Worm (Caenorhabditis elegans): ENCODE results near the gene fkb-4.

DNA sequence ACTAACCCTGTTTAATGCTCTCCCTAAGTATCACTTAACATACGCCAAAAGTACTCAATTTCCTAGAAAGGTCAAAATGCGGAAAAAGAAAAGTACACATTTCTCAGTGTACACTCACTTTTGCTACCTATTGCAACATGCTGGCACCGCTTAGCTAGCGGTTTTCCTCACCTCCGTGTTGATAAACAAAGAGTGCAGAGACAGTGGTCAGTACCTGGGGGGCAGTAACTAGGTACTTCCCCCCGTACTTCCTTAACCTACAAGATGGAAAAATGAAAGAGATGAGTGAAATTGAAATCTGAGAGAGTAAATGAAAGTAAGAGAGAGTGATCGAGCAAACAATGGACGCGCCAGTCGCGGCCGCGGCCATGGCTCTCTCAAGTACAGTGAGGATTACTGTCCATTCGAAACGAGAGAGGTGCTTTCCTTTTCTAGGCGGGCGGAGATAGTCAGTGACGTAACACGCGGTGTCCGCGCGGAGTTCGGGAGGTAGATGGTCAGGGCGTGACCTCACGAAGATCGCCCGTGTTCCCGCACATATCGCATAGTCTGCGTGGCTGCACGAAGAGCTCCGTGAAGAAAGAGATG is 50.7 kb downstream of the fkb-4 start, which contains the start of gene cky-1:
- TF ChIP-seq nhr-11 (tag; optimal IDR thresholded peaks at IDR 0.05), result no peak
- TF ChIP-seq sox-4 (tag; optimal IDR thresholded peaks at IDR 0.05), result no peak
- TF ChIP-seq ztf-16 (tag; optimal IDR thresholded peaks at IDR 0.05), result no peak
- TF ChIP-seq pha-4 (tag; optimal IDR thresholded peaks at IDR 0.05), result no peak
- no peak for TF ChIP-seq fkh-10 (GFP tag; optimal IDR thresholded peaks at IDR 0.05)
- no peak for TF ChIP-seq C08G9.2 (tag; optimal IDR thresholded peaks at IDR 0.05)
- no peak for TF ChIP-seq elt-2 (tag; optimal IDR thresholded peaks at IDR 0.05)
- TF ChIP-seq ets-4 (tag; optimal IDR thresholded peaks at IDR 0.05), result no peak
- no peak for TF ChIP-seq ceh-22 (tag; optimal IDR thresholded peaks at IDR 0.05)
- TF ChIP-seq nfya-1 (tag; optimal IDR thresholded peaks at IDR 0.05), result no peak
- no peak for TF ChIP-seq T23F11.4 (GFP tag; optimal IDR thresholded peaks at IDR 0.05)
- TF ChIP-seq gmeb-2 (tag; optimal IDR thresholded peaks at IDR 0.05), result no peak
- no peak for TF ChIP-seq hlh-15 (tag; optimal IDR thresholded peaks at IDR 0.05)
- TF ChIP-seq ceh-34 (tag; optimal IDR thresholded peaks at IDR 0.05), result no peak
